Fruit fly (Drosophila melanogaster) whole organism, wandering third instar larva: ENCODE results near the gene Sec24CD.
A peak's percentile ranks its signal among the peaks of the same experiment; 100 is the strongest.

Experiments used
- Abd-B ChIP-seq: fragments of >200 bp; optimal IDR thresholded peaks from 2 replicates; lab custom pipeline; 2017; ENCODE audit warnings: missing biosample characterization, missing genetic modification characterization
- CG32264 ChIP-seq: fragments of 200-800 bp; sonication (Bioruptor generic); optimal IDR thresholded peaks from 2 replicates; lab custom pipeline; 2016; ENCODE audit warnings: missing biosample characterization, missing genetic modification characterization
- CG9705 ChIP-seq: fragments of 200-800 bp; sonication (Bioruptor generic); optimal IDR thresholded peaks from 2 replicates; lab custom pipeline; 2018; ENCODE audit warnings: missing biosample characterization, mild to moderate bottlenecking, missing genetic modification characterization
- CrebA ChIP-seq: fragments of 200-800 bp; sonication (Bioruptor generic); optimal IDR thresholded peaks from 2 replicates; lab custom pipeline; 2016; ENCODE audit warnings: missing biosample characterization, mild to moderate bottlenecking, missing genetic modification characterization, borderline replicate concordance
- Dfd ChIP-seq: fragments of >200 bp; optimal IDR thresholded peaks from 2 replicates; lab custom pipeline; 2017; ENCODE audit warnings: missing biosample characterization, missing genetic modification characterization
- Dif ChIP-seq: fragments of 200-275, 200-300 bp; sonication (Bioruptor generic); optimal IDR thresholded peaks from 2 replicates; lab custom pipeline; 2018; ENCODE audit warnings: missing biosample characterization, missing genetic modification characterization; ENCODE audit not compliant: partially characterized antibody
- GATAd ChIP-seq: sonication (Bioruptor generic); optimal IDR thresholded peaks from 2 replicates; lab custom pipeline; 2016; ENCODE audit warnings: missing biosample characterization, missing genetic modification characterization
- HLH106 ChIP-seq: fragments of 200-800 bp; optimal IDR thresholded peaks from 3 replicates; lab custom pipeline; 2019; ENCODE audit warnings: missing biosample characterization, mild to moderate bottlenecking, missing genetic modification characterization, moderate library complexity
- Hnf4 ChIP-seq: fragments of 200-800 bp; sonication (Bioruptor generic); optimal IDR thresholded peaks from 2 replicates; lab custom pipeline; 2016; ENCODE audit warnings: missing biosample characterization, mild to moderate bottlenecking, missing genetic modification characterization
- Hr78 ChIP-seq: fragments of >200 bp; optimal IDR thresholded peaks from 2 replicates; lab custom pipeline; 2017; ENCODE audit warnings: missing biosample characterization, missing genetic modification characterization
- Hr83 ChIP-seq: fragments of 200-300 bp; sonication (Bioruptor generic); optimal IDR thresholded peaks from 2 replicates; lab custom pipeline; 2016; ENCODE audit warnings: missing biosample characterization, mild to moderate bottlenecking, missing genetic modification characterization, moderate library complexity; ENCODE audit not compliant: poor library complexity, severe bottlenecking
- Jra ChIP-seq: sonication (Bioruptor generic); optimal IDR thresholded peaks from 2 replicates; lab custom pipeline; 2016; ENCODE audit warnings: missing biosample characterization, missing genetic modification characterization
- Mio ChIP-seq: sonication (Bioruptor generic); optimal IDR thresholded peaks from 2 replicates; lab custom pipeline; 2016; ENCODE audit warnings: missing biosample characterization, missing genetic modification characterization
- Myc ChIP-seq: fragments of >200 bp; optimal IDR thresholded peaks from 2 replicates; lab custom pipeline; 2017
- N ChIP-seq: fragments of >200 bp; optimal IDR thresholded peaks from 2 replicates; lab custom pipeline; 2018; ENCODE audit warnings: missing biosample characterization, missing external identifiers, missing genetic modification characterization
- OdsH ChIP-seq: fragments of 200-800 bp; sonication (Bioruptor generic); optimal IDR thresholded peaks from 2 replicates; lab custom pipeline; 2016; ENCODE audit warnings: missing biosample characterization, mild to moderate bottlenecking, missing genetic modification characterization
- Rel ChIP-seq, 2 experiments: fragments of 200-800 bp; sonication (Bioruptor generic) in 1 of 2; optimal IDR thresholded peaks; 2 replicates in 1 of 2; 3 replicates in 1 of 2; lab custom pipeline; 2016 to 2019; ENCODE audit warnings: mild to moderate bottlenecking in 2 of 2, missing biosample characterization in 2 of 2, missing genetic modification characterization in 2 of 2, moderate library complexity in 1 of 2
- Vsx2 ChIP-seq: fragments of 200-300, 225-300 bp; sonication (Bioruptor generic); optimal IDR thresholded peaks from 2 replicates; lab custom pipeline; 2018; ENCODE audit warnings: missing biosample characterization, missing genetic modification characterization; ENCODE audit not compliant: partially characterized antibody
- br ChIP-seq: fragments of 200-800 bp; sonication (Bioruptor generic); optimal IDR thresholded peaks from 2 replicates; lab custom pipeline; 2016; ENCODE audit warnings: missing biosample characterization, missing genetic modification characterization
- brk ChIP-seq: fragments of 200-800 bp; sonication (Bioruptor generic); optimal IDR thresholded peaks from 2 replicates; lab custom pipeline; 2016; ENCODE audit warnings: missing biosample characterization, mild to moderate bottlenecking, missing genetic modification characterization
- dl ChIP-seq, 2 experiments: fragments of 175-275, 200-275 bp in 1 of 2; fragments of 200-275 bp in 1 of 2; sonication (Bioruptor generic); optimal IDR thresholded peaks; lab custom pipeline; 2018; ENCODE audit warnings: mild to moderate bottlenecking in 2 of 2, missing biosample characterization in 2 of 2, missing genetic modification characterization in 2 of 2, moderate library complexity in 2 of 2; ENCODE audit not compliant: partially characterized antibody in 2 of 2, insufficient read depth in 1 of 2
- dsf ChIP-seq: sonication (Bioruptor generic); optimal IDR thresholded peaks from 2 replicates; lab custom pipeline; 2016; ENCODE audit warnings: missing biosample characterization, missing genetic modification characterization, borderline replicate concordance
- ey ChIP-seq: fragments of 200-800 bp; sonication (Bioruptor generic); optimal IDR thresholded peaks from 2 replicates; lab custom pipeline; 2016; ENCODE audit warnings: missing biosample characterization, missing genetic modification characterization
- foxo ChIP-seq, 2 experiments: fragments of 200-800 bp; sonication (Bioruptor generic); optimal IDR thresholded peaks; 2 replicates in 1 of 2; 3 replicates in 1 of 2; lab custom pipeline; 2016 to 2017; ENCODE audit warnings: missing biosample characterization in 2 of 2, missing genetic modification characterization in 2 of 2
- fru ChIP-seq: fragments of 200-800 bp; sonication (Bioruptor generic); optimal IDR thresholded peaks from 3 replicates; lab custom pipeline; 2016; ENCODE audit warnings: missing biosample characterization, mild to moderate bottlenecking, missing genetic modification characterization
- h ChIP-seq: fragments of 200-800 bp; sonication (Bioruptor generic); optimal IDR thresholded peaks from 3 replicates; lab custom pipeline; 2016; ENCODE audit warnings: missing biosample characterization, mild to moderate bottlenecking, missing genetic modification characterization
- jim ChIP-seq: fragments of 175-275, 200-325 bp; sonication (Bioruptor generic); optimal IDR thresholded peaks from 2 replicates; lab custom pipeline; 2016; ENCODE audit warnings: missing biosample characterization, mild to moderate bottlenecking, missing genetic modification characterization
- lola ChIP-seq: fragments of >200 bp; optimal IDR thresholded peaks from 2 replicates; lab custom pipeline; 2017; ENCODE audit warnings: missing biosample characterization, missing genetic modification characterization
- pan ChIP-seq: fragments of >200 bp; optimal IDR thresholded peaks from 2 replicates; lab custom pipeline; 2017
- psq ChIP-seq: fragments of 200-800 bp; sonication (Bioruptor generic); optimal IDR thresholded peaks from 3 replicates; lab custom pipeline; 2017; ENCODE audit warnings: missing biosample characterization, mild to moderate bottlenecking, missing genetic modification characterization, moderate library complexity
- rgr ChIP-seq: fragments of 200-800 bp; sonication (Bioruptor generic); optimal IDR thresholded peaks from 3 replicates; lab custom pipeline; 2016; ENCODE audit warnings: missing biosample characterization, mild to moderate bottlenecking, missing genetic modification characterization
- sage ChIP-seq: fragments of 200-800 bp; sonication (Bioruptor generic); optimal IDR thresholded peaks from 2 replicates; lab custom pipeline; 2016; ENCODE audit warnings: missing biosample characterization, mild to moderate bottlenecking, missing genetic modification characterization
- sv ChIP-seq: fragments of 200-800 bp; sonication (Bioruptor generic); optimal IDR thresholded peaks from 3 replicates; lab custom pipeline; 2016; ENCODE audit warnings: missing biosample characterization, missing genetic modification characterization
- tai ChIP-seq: sonication (Bioruptor generic); optimal IDR thresholded peaks from 2 replicates; lab custom pipeline; 2016; ENCODE audit warnings: missing biosample characterization, missing genetic modification characterization
- usp ChIP-seq: fragments of >200 bp; optimal IDR thresholded peaks from 2 replicates; lab custom pipeline; 2017; ENCODE audit warnings: missing biosample characterization, missing genetic modification characterization
- woc ChIP-seq: sonication (Bioruptor generic); optimal IDR thresholded peaks from 2 replicates; lab custom pipeline; 2016; ENCODE audit warnings: missing biosample characterization, mild to moderate bottlenecking, missing genetic modification characterization

The Sec24CD gene

dm6 chr2L:2192123-2192601 is 44.5 kb downstream of the Sec24CD start, which contains the start of gene CG10874:
Gene CG10874 (minus strand): TSS chr2L:2192386.
- no peak for TF ChIP-seq rgr (GFP tag; lab: Kevin White, UChicago)
- no peak for TF ChIP-seq Rel (GFP tag; optimal IDR thresholded peaks at IDR 0.05; lab: Kevin White, UChicago)
- TF ChIP-seq Rel (tag; optimal IDR thresholded peaks at IDR 0.05; lab: Kevin White, UChicago): peak; percentile 30
- peak; percentile 89 for TF ChIP-seq Dif (GFP tag; lab: Kevin White, UChicago)
- TF ChIP-seq dl (GFP tag; optimal IDR thresholded peaks at IDR 0.05; lab: Kevin White, UChicago; ENCODE audit: insufficient read depth in 1 of 2, partially characterized antibody in 2 of 2): peak in 1 of 2 experiments; percentile 58
- peak; percentile 98 for TF ChIP-seq Vsx2 (GFP tag; lab: Kevin White, UChicago)
- TF ChIP-seq brk (GFP tag; lab: Kevin White, UChicago): no peak

dm6 chr2L:2191404-2191803 is 45.2 kb downstream of the Sec24CD start:
- no peak for TF ChIP-seq psq
- no peak for TF ChIP-seq foxo (GFP tag; optimal IDR thresholded peaks at IDR 0.05; lab: Kevin White, UChicago)
- no peak for TF ChIP-seq Myc (lab: Kevin White, UChicago)
- TF ChIP-seq CrebA (GFP tag; lab: Kevin White, UChicago): no peak
- TF ChIP-seq dl (GFP tag; optimal IDR thresholded peaks at IDR 0.05; lab: Kevin White, UChicago; ENCODE audit: insufficient read depth in 1 of 2, partially characterized antibody in 2 of 2): no peak
- TF ChIP-seq CG9705 (GFP tag; lab: Kevin White, UChicago): no peak
- no peak for TF ChIP-seq Hnf4
- no peak for TF ChIP-seq br (GFP tag; lab: Kevin White, UChicago)
- no peak for TF ChIP-seq jim (GFP tag; lab: Kevin White, UChicago)
- no peak for TF ChIP-seq Abd-B (GFP tag; lab: Kevin White, UChicago)
- no peak for TF ChIP-seq lola (GFP tag; lab: Kevin White, UChicago)
- no peak for TF ChIP-seq sv (GFP tag; lab: Kevin White, UChicago)

DNA sequence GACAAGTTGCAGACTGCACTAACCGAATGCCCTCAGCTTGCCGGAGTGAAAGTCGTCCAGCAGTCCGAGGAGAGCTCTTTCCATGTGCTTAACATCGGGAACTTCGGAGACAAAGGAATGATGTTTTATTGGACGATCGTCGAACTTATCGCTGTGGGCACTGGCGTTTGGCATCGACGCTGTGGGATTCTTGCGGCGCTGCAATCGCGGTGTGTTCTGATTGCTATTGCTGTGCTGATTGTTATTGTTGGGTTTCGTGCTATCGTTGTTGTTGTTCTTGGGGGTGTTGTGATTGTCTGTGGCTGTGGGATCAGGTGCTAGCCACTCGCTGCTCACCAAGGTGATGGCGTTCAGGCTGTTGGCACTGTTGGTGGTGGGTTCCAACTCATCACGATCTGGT is 46.0 kb downstream of the Sec24CD start:
- TF ChIP-seq Hr78 (GFP tag; lab: Kevin White, UChicago) (no peak), psq (no peak), jim (GFP tag; lab: Kevin White, UChicago) (no peak), Vsx2 (GFP tag; lab: Kevin White, UChicago) (no peak), CG9705 (GFP tag; lab: Kevin White, UChicago) (no peak), tai (GFP tag; lab: Kevin White, UChicago) (no peak), Rel (GFP tag; optimal IDR thresholded peaks at IDR 0.05; lab: Kevin White, UChicago) (no peak), Rel (tag; optimal IDR thresholded peaks at IDR 0.05; lab: Kevin White, UChicago) (peak; percentile 87), Hnf4 (no peak), sage (GFP tag; lab: Kevin White, UChicago) (no peak), usp (no peak), dsf (GFP tag; lab: Kevin White, UChicago) (no peak), rgr (GFP tag; lab: Kevin White, UChicago) (peak; percentile 11), Mio (no peak), br (GFP tag; lab: Kevin White, UChicago) (no peak), CrebA (GFP tag; lab: Kevin White, UChicago) (no peak), Dfd (no peak), Hr83 (no peak), GATAd (no peak), brk (GFP tag; lab: Kevin White, UChicago) (no peak), HLH106 (tag; lab: Kevin White, UChicago) (no peak), N (GFP tag; lab: Kevin White, UChicago) (no peak), sv (GFP tag; lab: Kevin White, UChicago) (no peak), lola (GFP tag; lab: Kevin White, UChicago) (no peak), Dif (GFP tag; lab: Kevin White, UChicago) (no peak), fru (GFP tag; lab: Kevin White, UChicago) (no peak), h (peak; percentile 18)

dm6 chr2L:2189100-2189499 is 47.5 kb downstream of the Sec24CD start:
- TF ChIP-seq Hr78 (GFP tag; lab: Kevin White, UChicago) (no peak), dsf (GFP tag; lab: Kevin White, UChicago) (no peak), dl (GFP tag; optimal IDR thresholded peaks at IDR 0.05; lab: Kevin White, UChicago; ENCODE audit: insufficient read depth in 1 of 2, partially characterized antibody in 2 of 2) (no peak), Dfd (no peak), CrebA (GFP tag; lab: Kevin White, UChicago) (no peak), Hnf4 (peak; percentile 45), jim (GFP tag; lab: Kevin White, UChicago) (no peak), br (GFP tag; lab: Kevin White, UChicago) (peak; percentile 65), CG32264 (GFP tag; lab: Kevin White, UChicago) (peak; percentile 37), pan (lab: Kevin White, UChicago) (no peak), h (peak; percentile 75), sage (GFP tag; lab: Kevin White, UChicago) (no peak), rgr (GFP tag; lab: Kevin White, UChicago) (peak; percentile 62), HLH106 (tag; lab: Kevin White, UChicago) (peak; percentile 70), tai (GFP tag; lab: Kevin White, UChicago) (no peak), CG9705 (GFP tag; lab: Kevin White, UChicago) (no peak), N (GFP tag; lab: Kevin White, UChicago) (no peak), sv (GFP tag; lab: Kevin White, UChicago) (no peak), woc (GFP tag; lab: Kevin White, UChicago) (peak; percentile 32), foxo (GFP tag; optimal IDR thresholded peaks at IDR 0.05; lab: Kevin White, UChicago) (peak in 1 of 2 experiments; percentile 73), fru (GFP tag; lab: Kevin White, UChicago) (peak; percentile 77), Myc (lab: Kevin White, UChicago) (no peak), usp (no peak), ey (GFP tag; lab: Kevin White, UChicago) (peak; percentile 64), Abd-B (GFP tag; lab: Kevin White, UChicago) (no peak), Rel (GFP tag; optimal IDR thresholded peaks at IDR 0.05; lab: Kevin White, UChicago) (no peak), Rel (tag; optimal IDR thresholded peaks at IDR 0.05; lab: Kevin White, UChicago) (no peak), GATAd (no peak), brk (GFP tag; lab: Kevin White, UChicago) (no peak), psq (peak; percentile 59), Vsx2 (GFP tag; lab: Kevin White, UChicago) (no peak), Jra (GFP tag; lab: Kevin White, UChicago) (no peak), OdsH (peak; percentile 62)
